Fruit fly (Drosophila melanogaster) whole organism, embryonic: Measurements from ENCODE around the gene CG13049.

Source experiments
- B-H1 ChIP-seq: fragments of 200-800 bp; sonication (Bioruptor generic); IDR thresholded peaks from 3 replicates; pipeline ENCODE4 v1.3.6; 2022; ENCODE audit warnings: missing biosample characterization, missing genetic modification characterization
- CG12236 ChIP-seq: fragments of 200-800 bp; sonication (Bioruptor generic); optimal IDR thresholded peaks from 2 replicates; lab custom pipeline; 2016; ENCODE audit warnings: missing biosample characterization, missing genetic modification characterization
- CG14667 ChIP-seq: fragments of 200-800 bp; sonication (Bioruptor generic); IDR thresholded peaks from 2 replicates; pipeline ENCODE4 v1.3.6; 2022; ENCODE audit warnings: missing biosample characterization, missing genetic modification characterization
- CG1647 ChIP-seq: fragments of 200-800 bp; sonication (Bioruptor generic); optimal IDR thresholded peaks from 3 replicates; lab custom pipeline; 2016; ENCODE audit warnings: missing biosample characterization, missing genetic modification characterization
- CG3407 ChIP-seq: fragments of 200-800 bp; sonication (Bioruptor generic); optimal IDR thresholded peaks from 2 replicates; lab custom pipeline; 2018; ENCODE audit warnings: missing biosample characterization, mild to moderate bottlenecking, missing genetic modification characterization
- CG34224 ChIP-seq: fragments of 200-800 bp; sonication (Bioruptor generic); IDR thresholded peaks from 3 replicates; pipeline ENCODE4 v1.3.6; 2022; ENCODE audit warnings: missing biosample characterization, missing genetic modification characterization; ENCODE audit not compliant: partially characterized antibody
- CG4328 ChIP-seq: fragments of 200-800 bp; sonication (Bioruptor generic); optimal IDR thresholded peaks from 3 replicates; lab custom pipeline; 2017; ENCODE audit warnings: missing biosample characterization, missing genetic modification reagents, missing genetic modification characterization
- CG7786 ChIP-seq: fragments of 200-800 bp; sonication (Bioruptor generic); optimal IDR thresholded peaks from 2 replicates; lab custom pipeline; 2016; ENCODE audit warnings: missing biosample characterization, missing genetic modification characterization
- CG8765 ChIP-seq: fragments of 200-800 bp; sonication (Bioruptor generic); IDR thresholded peaks from 2 replicates; pipeline ENCODE4 v1.3.6; 2022; ENCODE audit warnings: missing biosample characterization, missing genetic modification characterization
- Deaf1 ChIP-seq: fragments of 200-800 bp; optimal IDR thresholded peaks from 3 replicates; lab custom pipeline; 2019; ENCODE audit warnings: missing biosample characterization, mild to moderate bottlenecking, missing genetic modification characterization, moderate library complexity
- HLH54F ChIP-seq: fragments of 200-800 bp; sonication (Bioruptor generic); optimal IDR thresholded peaks from 3 replicates; lab custom pipeline; 2016; ENCODE audit warnings: missing biosample characterization, missing genetic modification characterization
- ems ChIP-seq: fragments of 200-800 bp; sonication (Bioruptor generic); optimal IDR thresholded peaks from 3 replicates; lab custom pipeline; 2016; ENCODE audit warnings: missing biosample characterization, missing genetic modification characterization
- sim ChIP-seq: fragments of 200-800 bp; sonication (Bioruptor generic); IDR thresholded peaks from 2 replicates; pipeline ENCODE4 v1.3.6; 2022; ENCODE audit warnings: missing biosample characterization, missing genetic modification characterization
- tup ChIP-seq: fragments of 200-800 bp; sonication (Bioruptor generic); optimal IDR thresholded peaks from 2 replicates; lab custom pipeline; 2016; ENCODE audit warnings: missing biosample characterization, mild to moderate bottlenecking, missing genetic modification characterization, moderate library complexity

- TF ChIP-seq CG7786 (GFP tag; lab: Kevin White, UChicago) (no peak), CG1647 (no peak), tup (GFP tag; lab: Kevin White, UChicago) (no peak), CG4328 (GFP tag; lab: Kevin White, UChicago) (no peak), CG12236 (GFP tag; lab: Kevin White, UChicago) (no peak), CG34224 (no peak), ems (GFP tag; lab: Kevin White, UChicago) (no peak), CG3407 (GFP tag; lab: Kevin White, UChicago) (no peak), sim (GFP tag; lab: Robert Waterston, UW) (no peak), CG14667 (GFP tag; lab: Robert Waterston, UW) (no peak), B-H1 (GFP tag; lab: Robert Waterston, UW) (no peak), HLH54F (GFP tag; lab: Kevin White, UChicago) (no peak), CG8765 (GFP tag; lab: Robert Waterston, UW) (no peak), Deaf1 (tag; lab: Kevin White, UChicago) (peak; percentile 58)
Observed at dm6 chr3L:16231857-16232256, 49.9 kb downstream of the CG13049 start, which contains the start of the genes PDCD-5 and MED10.
